Fruit fly (Drosophila melanogaster): Measurements from ENCODE around the gene Pomp.
A peak's percentile ranks its signal among the peaks of the same experiment; 100 is the strongest.

The Pomp gene

DNA sequence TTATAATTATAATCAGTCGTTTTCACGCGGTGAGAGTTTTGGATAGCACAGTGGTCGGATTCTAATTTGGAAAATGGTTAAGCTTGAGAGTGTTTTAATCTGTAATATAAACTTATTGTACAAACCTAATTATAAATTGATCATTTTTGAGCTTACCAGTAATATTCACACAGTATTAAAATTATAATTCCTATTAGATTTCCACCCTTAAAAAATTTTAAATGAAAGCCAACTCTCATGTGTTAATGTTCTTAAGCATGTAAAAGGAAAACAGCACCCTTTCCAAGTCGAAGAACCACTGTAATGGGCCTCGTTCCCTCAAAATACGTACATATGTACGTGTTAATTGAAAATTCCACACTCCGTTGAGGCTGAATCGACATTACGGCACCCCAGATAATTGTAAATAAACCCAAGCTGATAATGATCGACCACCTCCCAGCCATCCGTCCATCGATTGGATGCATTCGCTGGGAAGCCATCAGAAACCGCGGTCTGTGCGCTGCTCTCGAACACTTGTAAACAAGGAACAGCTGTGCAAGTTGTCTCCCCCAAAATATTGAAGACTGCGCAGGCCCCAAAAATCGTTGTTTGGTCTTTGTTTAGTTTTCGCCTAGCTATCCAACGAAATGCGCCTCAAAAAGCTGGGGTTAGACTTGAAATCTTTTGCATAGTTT lies 27.5 kb upstream of the Pomp start (continued):
- TF ChIP-seq CG18011 (GFP tag; optimal IDR thresholded peaks at IDR 0.05), result no peak
- peak; percentile 70 for TF ChIP-seq CoRest (tag; optimal IDR thresholded peaks at IDR 0.05)
- TF ChIP-seq CG8924 (tag; optimal IDR thresholded peaks at IDR 0.05), result peak; percentile 61
- peak; percentile 45 for TF ChIP-seq Vsx1 (GFP tag; optimal IDR thresholded peaks at IDR 0.05)
- 0 out of 2 replicates have a peak, but pooled peaks have one; percentile 8 for TF ChIP-seq E2f1 (GFP tag; IDR thresholded peaks at IDR 0.05)
- peak; percentile 54 for TF ChIP-seq CG8388 (GFP tag; optimal IDR thresholded peaks at IDR 0.05)
- TF ChIP-seq Ada2b (GFP tag; IDR thresholded peaks at IDR 0.05), result peak; percentile 41; the same call in 1 of the 2 replicates
- TF ChIP-seq CG5180 (GFP tag; optimal IDR thresholded peaks at IDR 0.05), result no peak
- TF ChIP-seq Poxn (GFP tag; IDR thresholded peaks at IDR 0.05), result no peak
- TF ChIP-seq CG6813 (GFP tag; optimal IDR thresholded peaks at IDR 0.05), result peak; percentile 34
- no peak for TF ChIP-seq dati (GFP tag; IDR thresholded peaks at IDR 0.05)
- TF ChIP-seq CHES-1-like (GFP tag; optimal IDR thresholded peaks at IDR 0.05), result no peak
- TF ChIP-seq Nf-YA (GFP tag; IDR thresholded peaks at IDR 0.05), result no peak
- peak; percentile 65 for TF ChIP-seq ewg (GFP tag; optimal IDR thresholded peaks at IDR 0.05)
- peak; percentile 23 for TF ChIP-seq CG4820 (GFP tag; optimal IDR thresholded peaks at IDR 0.05)
- no peak for TF ChIP-seq CG3838 (GFP tag; optimal IDR thresholded peaks at IDR 0.05)
- peak; percentile 51 for TF ChIP-seq CG2120 (GFP tag; optimal IDR thresholded peaks at IDR 0.05)
- peak; percentile 61 for TF ChIP-seq Sox102F (GFP tag; optimal IDR thresholded peaks at IDR 0.05)
- TF ChIP-seq GATAe (GFP tag; conservative IDR thresholded peaks at IDR 0.05), result no peak
- peak; percentile 58 for TF ChIP-seq PHDP (tag; optimal IDR thresholded peaks at IDR 0.05)
- no peak for TF ChIP-seq CG42726 (GFP tag; IDR thresholded peaks at IDR 0.05; ENCODE audit: partially characterized antibody)
- peak; percentile 11 for TF ChIP-seq cwo (GFP tag; optimal IDR thresholded peaks at IDR 0.05)
- peak; percentile 18 for TF ChIP-seq BtbVII (GFP tag; optimal IDR thresholded peaks at IDR 0.05)
- TF ChIP-seq sna (GFP tag; IDR thresholded peaks at IDR 0.05; ENCODE audit: partially characterized antibody), result no peak
- TF ChIP-seq hkb (optimal IDR thresholded peaks at IDR 0.05), result no peak
- TF ChIP-seq hkb (GFP tag; IDR thresholded peaks at IDR 0.05), result peak; percentile 38; the same call in 1 of the 2 replicates
- TF ChIP-seq slou (GFP tag; optimal IDR thresholded peaks at IDR 0.05), result no peak
- TF ChIP-seq stc (GFP tag; IDR thresholded peaks at IDR 0.05), result peak; percentile 51
- TF ChIP-seq CG6765 (GFP tag; optimal IDR thresholded peaks at IDR 0.05), result peak; percentile 21
- TF ChIP-seq CG12104 (GFP tag; optimal IDR thresholded peaks at IDR 0.05), result no peak
- peak; percentile 39 for TF ChIP-seq Asciz (GFP tag; optimal IDR thresholded peaks at IDR 0.05)
- no peak for TF ChIP-seq ara (GFP tag; IDR thresholded peaks at IDR 0.05)
- TF ChIP-seq nmo (GFP tag; optimal IDR thresholded peaks at IDR 0.05), result peak; percentile 72
- no peak for TF ChIP-seq Antp (GFP tag; optimal IDR thresholded peaks at IDR 0.05)
- no peak for TF ChIP-seq btn (GFP tag; optimal IDR thresholded peaks at IDR 0.05)
- TF ChIP-seq CG2889 (GFP tag; IDR thresholded peaks at IDR 0.05), result no peak
- TF ChIP-seq lab (GFP tag; optimal IDR thresholded peaks at IDR 0.05), result peak; percentile 54
- TF ChIP-seq dmrt11E (tag; optimal IDR thresholded peaks at IDR 0.05), result peak; percentile 38
- TF ChIP-seq CG14965 (GFP tag; optimal IDR thresholded peaks at IDR 0.05; ENCODE audit: borderline replicate concordance), result no peak
- peak; percentile 36 for TF ChIP-seq Hand (GFP tag; optimal IDR thresholded peaks at IDR 0.05)
- peak; percentile 27 for TF ChIP-seq Nf-YB (GFP tag; optimal IDR thresholded peaks at IDR 0.05)
- no peak for TF ChIP-seq cg (GFP tag; optimal IDR thresholded peaks at IDR 0.05)
- TF ChIP-seq tx (GFP tag; optimal IDR thresholded peaks at IDR 0.05), result no peak
- TF ChIP-seq Med (GFP tag), result peak; percentile 76
- TF ChIP-seq onecut (GFP tag; IDR thresholded peaks at IDR 0.05), result peak; percentile 66
- TF ChIP-seq nau (GFP tag; optimal IDR thresholded peaks at IDR 0.05), result peak; percentile 8
- TF ChIP-seq dpn (GFP tag; optimal IDR thresholded peaks at IDR 0.05), result peak in 1 of 2 experiments; percentile 18
- no peak for TF ChIP-seq CG15011 (GFP tag; optimal IDR thresholded peaks at IDR 0.05)
- peak; percentile 40 for TF ChIP-seq CG1602 (GFP tag; optimal IDR thresholded peaks at IDR 0.05)
